Worm (Caenorhabditis elegans): Measurements from ENCODE around the gene F41G4.7.

F41G4.7 gene

DNA sequence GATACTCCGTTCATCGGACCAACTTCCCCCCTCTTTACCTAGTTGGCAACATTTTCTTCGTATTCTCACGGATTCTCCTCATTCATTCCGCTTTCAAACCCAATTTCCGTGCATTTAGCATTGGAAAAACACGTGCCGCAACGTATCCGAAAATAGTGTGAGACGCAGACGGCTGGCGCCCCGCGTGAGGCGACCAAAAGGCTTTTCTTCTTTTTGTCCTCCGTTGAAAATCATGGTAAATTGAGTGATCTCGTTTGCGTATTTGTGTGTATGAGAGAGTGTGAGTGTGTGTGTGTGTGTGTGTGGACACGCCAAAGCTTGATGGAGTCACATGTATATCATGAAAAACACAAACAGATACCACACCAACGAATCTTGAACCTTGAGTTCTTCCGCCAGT lies 39.4 kb downstream of the F41G4.7 start (continued):
- TF ChIP-seq isw-1 (GFP tag; IDR thresholded peaks at IDR 0.05) (peak; percentile 68), nhr-85 (tag) (peak; percentile 96), skn-1 (tag; optimal IDR thresholded peaks at IDR 0.05) (peak; percentile 79), ceh-88 (GFP tag; IDR thresholded peaks at IDR 0.05) (peak; percentile 84), lin-15B (tag; optimal IDR thresholded peaks at IDR 0.05) (peak; percentile 23), ztf-4 (tag; optimal IDR thresholded peaks at IDR 0.05) (peak; percentile 93), hlh-4 (tag; optimal IDR thresholded peaks at IDR 0.05) (no peak), tbx-2 (tag; optimal IDR thresholded peaks at IDR 0.05) (peak; percentile 95), fkh-4 (tag; optimal IDR thresholded peaks at IDR 0.05; ENCODE audit: borderline replicate concordance) (no peak), tlp-1 (tag; optimal IDR thresholded peaks at IDR 0.05) (no peak), C34B4.2 (tag; optimal IDR thresholded peaks at IDR 0.05) (no peak), jun-1 (tag; optimal IDR thresholded peaks at IDR 0.05) (peak; percentile 81), lin-14 (GFP tag; optimal IDR thresholded peaks at IDR 0.05) (peak; percentile 100), nhr-12 (tag; optimal IDR thresholded peaks at IDR 0.05) (no peak), efl-3 (GFP tag; optimal IDR thresholded peaks at IDR 0.05) (no peak), swsn-7 (tag; optimal IDR thresholded peaks at IDR 0.05) (peak; percentile 92), ztf-11 (tag; optimal IDR thresholded peaks at IDR 0.05) (peak in 1 of 2 experiments; percentile 54), mdl-1 (tag; optimal IDR thresholded peaks at IDR 0.05) (peak; percentile 55 to 99), nhr-84 (tag; optimal IDR thresholded peaks at IDR 0.05) (no peak), irx-1 (tag; optimal IDR thresholded peaks at IDR 0.05) (peak; percentile 74), grh-1 (GFP tag; IDR thresholded peaks at IDR 0.05) (peak; percentile 65), nhr-28 (tag; optimal IDR thresholded peaks at IDR 0.05) (no peak), ceh-8 (GFP tag; optimal IDR thresholded peaks at IDR 0.05) (peak; percentile 78), pax-3 (tag; optimal IDR thresholded peaks at IDR 0.05) (peak; percentile 80), ceh-82 (tag; optimal IDR thresholded peaks at IDR 0.05) (peak; percentile 72 to 86 (median 81)), lin-13 (GFP tag; optimal IDR thresholded peaks at IDR 0.05) (peak; percentile 89), dpl-1 (GFP tag; optimal IDR thresholded peaks at IDR 0.05) (peak; percentile 59 to 65 (median 61)), lir-3 (tag; optimal IDR thresholded peaks at IDR 0.05; ENCODE audit: poor library complexity) (peak; percentile 69), snpc-4 (tag; optimal IDR thresholded peaks at IDR 0.05) (peak; percentile 66), xbp-1 (tag; optimal IDR thresholded peaks at IDR 0.05) (peak; percentile 88), pag-3 (tag; optimal IDR thresholded peaks at IDR 0.05; ENCODE audit: borderline replicate concordance, insufficient read depth) (no peak), fos-1 (tag; optimal IDR thresholded peaks at IDR 0.05) (peak; percentile 74), nhr-20 (tag; optimal IDR thresholded peaks at IDR 0.05) (peak; percentile 98), zip-4 (GFP tag; optimal IDR thresholded peaks at IDR 0.05) (peak; percentile 46), lsy-2 (tag; optimal IDR thresholded peaks at IDR 0.05) (peak; percentile 82 to 90), unc-98 (GFP tag; IDR thresholded peaks at IDR 0.05) (peak; percentile 36; the same call in 1 of the 2 replicates), unc-130 (tag; optimal IDR thresholded peaks at IDR 0.05) (peak; percentile 90), elt-3 (tag; optimal IDR thresholded peaks at IDR 0.05) (peak in 2 of 6 experiments; percentile 77 to 89), sox-4 (tag; optimal IDR thresholded peaks at IDR 0.05) (peak; percentile 85), ceh-90 (tag; optimal IDR thresholded peaks at IDR 0.05) (no peak), sup-37 (GFP tag; optimal IDR thresholded peaks at IDR 0.05) (peak; percentile 25), nhr-11 (tag; optimal IDR thresholded peaks at IDR 0.05) (peak; percentile 85), pqm-1 (tag; optimal IDR thresholded peaks at IDR 0.05) (no peak), ets-5 (GFP tag; IDR thresholded peaks at IDR 0.05) (no peak), egl-13 (tag; optimal IDR thresholded peaks at IDR 0.05) (peak; percentile 90), C16A3.4 (tag; optimal IDR thresholded peaks at IDR 0.05) (peak; percentile 84), Y116A8C.19 (tag; optimal IDR thresholded peaks at IDR 0.05; ENCODE audit: borderline replicate concordance) (no peak), nhr-76 (tag; optimal IDR thresholded peaks at IDR 0.05) (no peak), snu-23 (GFP tag; optimal IDR thresholded peaks at IDR 0.05) (peak; percentile 97), unc-62 (GFP tag; optimal IDR thresholded peaks at IDR 0.05) (no peak), vab-15 (tag; optimal IDR thresholded peaks at IDR 0.05) (peak; percentile 80), ama-1 (optimal IDR thresholded peaks at IDR 0.05) (peak; percentile 34), lin-39 (tag; optimal IDR thresholded peaks at IDR 0.05) (peak; percentile 50)
